Worm (Caenorhabditis elegans) whole organism, L4/young adult: ENCODE data around the gene T28F3.9.

Experiments used
- W03F9.2 ChIP-seq: fragments of 150-350 bp; optimal IDR thresholded peaks from 2 replicates; lab custom pipeline; 2014; ENCODE audit warnings: missing biosample characterization, missing genetic modification characterization
- dao-5 ChIP-seq: sonication (generic microtip); optimal IDR thresholded peaks from 2 replicates; lab custom pipeline; 2016; ENCODE audit warnings: missing genotype, missing genetic modification characterization, moderate library complexity, missing compliant biosample characterization
- him-1 ChIP-seq: sonication (generic microtip); optimal IDR thresholded peaks from 2 replicates; lab custom pipeline; 2016; ENCODE audit warnings: missing genotype, missing genetic modification reagents, missing genetic modification characterization, missing compliant biosample characterization

T28F3.9 gene

DNA sequence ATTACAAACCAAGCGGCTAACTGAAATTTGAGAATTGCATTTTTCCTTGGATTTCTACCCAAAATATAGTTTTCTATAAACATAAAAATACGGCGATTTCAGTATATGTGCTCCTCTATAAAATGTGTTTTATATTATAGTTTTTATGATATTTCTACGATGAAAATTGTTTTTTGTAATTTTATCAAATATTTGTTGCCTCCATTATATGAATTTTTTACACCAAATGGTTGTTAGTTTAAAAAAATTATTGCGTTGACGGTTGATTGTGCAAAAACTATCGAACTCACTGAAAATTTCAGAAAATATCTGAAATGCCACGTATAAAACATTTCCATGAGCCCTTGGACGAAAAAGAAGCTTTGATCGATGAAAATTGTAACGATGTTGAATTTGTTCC, at the start of gene T28F3.9:
T28F3.9 (plus strand) TSS at position 301 of the 400 bp plus-strand sequence.
- TF ChIP-seq dao-5 (no peak), W03F9.2 (tag; lab: Kevin White, UChicago) (no peak), him-1 (tag; lab: Kevin White, UChicago) (no peak)

DNA sequence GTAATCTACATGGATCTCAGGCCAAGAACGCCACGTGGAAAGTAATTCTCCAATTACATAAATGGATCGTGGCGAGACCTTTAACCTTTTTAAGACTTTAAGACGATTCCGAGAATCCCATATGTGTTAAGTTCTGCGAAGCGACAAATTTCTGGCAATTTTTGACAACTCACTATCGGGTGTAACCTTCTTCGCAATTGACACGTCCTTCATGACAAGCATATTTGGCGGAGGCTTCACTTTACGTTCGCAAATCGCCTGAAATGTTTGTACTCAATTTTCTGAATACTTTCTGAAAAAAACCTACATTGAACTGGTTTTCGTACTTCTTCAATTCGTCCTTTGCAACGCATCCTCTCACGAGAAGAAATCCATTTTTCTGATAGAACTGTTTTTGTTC, 49.5 kb upstream of the T28F3.9 start:
- TF ChIP-seq dao-5 = no peak
- TF ChIP-seq W03F9.2 (tag; lab: Kevin White, UChicago) = no peak
- no peak for TF ChIP-seq him-1 (tag; lab: Kevin White, UChicago)

DNA sequence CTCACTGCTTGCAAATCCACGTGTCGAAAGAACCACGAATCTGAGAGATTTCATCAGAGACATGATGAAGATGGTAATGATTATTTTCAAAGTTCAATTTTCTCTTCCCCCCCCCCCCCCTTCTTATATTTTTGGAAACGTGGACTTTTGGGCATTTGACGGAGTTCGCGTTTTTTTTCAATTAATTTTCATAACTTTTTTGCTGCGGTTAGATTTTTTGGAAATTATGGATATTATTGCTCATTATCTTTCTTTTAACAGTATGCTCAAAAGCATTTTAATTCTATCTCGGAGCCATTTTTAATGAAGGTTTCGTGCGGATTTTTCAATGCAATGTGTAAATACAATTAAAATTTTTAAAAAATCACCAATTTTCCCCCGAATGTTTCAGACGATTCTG, 49.0 kb upstream of the T28F3.9 start, which contains the start of gene phyh-1:
phyh-1 (minus strand) TSS at position 101 of the 400 bp plus-strand sequence.
- TF ChIP-seq him-1 (tag; lab: Kevin White, UChicago) = no peak
- no peak for TF ChIP-seq dao-5
- no peak for TF ChIP-seq W03F9.2 (tag; lab: Kevin White, UChicago)

DNA sequence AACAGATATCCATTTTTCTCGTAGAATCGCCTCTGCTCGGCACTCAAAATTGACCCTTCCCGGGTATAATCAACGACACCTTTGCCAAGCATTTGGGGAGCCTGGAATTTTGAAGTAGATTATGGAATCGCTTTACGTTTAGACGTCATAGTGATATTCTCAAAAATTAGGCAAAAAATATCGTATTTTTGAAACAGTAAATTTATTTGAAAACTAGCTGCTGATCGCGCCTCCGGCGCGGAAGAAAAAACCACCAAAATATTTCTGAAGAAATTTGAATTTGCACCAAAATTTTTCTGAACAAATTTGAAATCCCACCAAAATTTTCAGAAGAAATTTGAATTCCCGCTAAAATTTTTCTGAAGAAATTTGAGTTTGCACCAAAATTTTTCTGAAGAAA, 45.9 kb upstream of the T28F3.9 start, which contains the start of gene ZK550.6:
ZK550.6 (minus strand) TSS at position 101 of the 400 bp plus-strand sequence.
- TF ChIP-seq dao-5 = no peak
- no peak for TF ChIP-seq W03F9.2 (tag; lab: Kevin White, UChicago)
- no peak for TF ChIP-seq him-1 (tag; lab: Kevin White, UChicago)

ce11 chrIV:17263714-17264113, 44.6 kb upstream of the T28F3.9 start:
- TF ChIP-seq W03F9.2 (tag; lab: Kevin White, UChicago) = no peak
- TF ChIP-seq dao-5 = no peak
- no peak for TF ChIP-seq him-1 (tag; lab: Kevin White, UChicago)

DNA sequence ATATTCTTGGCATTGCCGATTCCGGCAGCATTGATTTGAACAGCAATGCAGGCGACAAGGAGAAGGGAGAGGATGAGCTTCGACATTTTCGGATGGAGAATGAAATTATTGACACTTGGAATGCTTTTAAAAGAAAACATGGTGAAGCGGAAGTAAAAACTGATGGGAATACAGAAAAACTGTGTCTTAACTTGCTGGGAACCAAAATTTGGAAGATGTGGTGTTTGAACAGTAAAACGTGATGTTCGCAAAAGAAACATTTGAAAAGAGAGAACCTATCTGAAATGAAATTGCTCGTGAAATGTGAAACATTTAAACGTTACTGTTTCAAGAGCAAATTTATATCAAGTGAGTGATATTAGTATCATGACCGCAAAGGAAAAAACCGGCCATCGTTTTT, 43.6 kb upstream of the T28F3.9 start, which contains the start of gene F26D10.13:
F26D10.13 (minus strand) TSS at position 101 of the 400 bp plus-strand sequence.
- TF ChIP-seq dao-5 = no peak
- no peak for TF ChIP-seq W03F9.2 (tag; lab: Kevin White, UChicago)
- no peak for TF ChIP-seq him-1 (tag; lab: Kevin White, UChicago)

DNA sequence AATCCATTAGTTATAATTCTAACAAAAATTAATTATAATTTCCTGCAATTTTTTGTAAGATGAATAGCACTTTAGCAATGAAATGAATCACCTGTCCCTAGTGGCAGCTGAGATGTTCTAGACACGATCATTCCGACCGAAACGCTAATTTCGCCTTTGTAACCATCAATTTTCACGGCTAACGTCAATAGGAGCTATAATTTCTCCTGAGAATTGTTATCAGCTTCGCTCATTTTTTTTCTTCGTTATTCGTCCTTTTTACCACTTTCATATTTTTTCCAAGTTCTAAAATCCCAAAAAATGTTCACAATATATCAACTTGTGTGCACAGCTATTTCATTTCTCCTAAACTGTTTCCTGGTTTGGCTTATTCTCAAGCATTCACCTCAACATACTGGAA, 43.0 kb upstream of the T28F3.9 start, which contains the start of gene str-187:
str-187 (plus strand) TSS at position 301 of the 400 bp plus-strand sequence.
- TF ChIP-seq W03F9.2 (tag; lab: Kevin White, UChicago) = no peak
- no peak for TF ChIP-seq dao-5
- TF ChIP-seq him-1 (tag; lab: Kevin White, UChicago) = no peak

ce11 chrIV:17265716-17266115, 42.6 kb upstream of the T28F3.9 start:
- no peak for TF ChIP-seq W03F9.2 (tag; lab: Kevin White, UChicago)
- TF ChIP-seq dao-5 = no peak
- TF ChIP-seq him-1 (tag; lab: Kevin White, UChicago) = no peak

- no peak for TF ChIP-seq him-1 (tag; lab: Kevin White, UChicago)
- no peak for TF ChIP-seq W03F9.2 (tag; lab: Kevin White, UChicago)
- TF ChIP-seq dao-5 = no peak
Measured at ce11 chrIV:17267304-17267891, 40.9 kb upstream of the T28F3.9 start.

DNA sequence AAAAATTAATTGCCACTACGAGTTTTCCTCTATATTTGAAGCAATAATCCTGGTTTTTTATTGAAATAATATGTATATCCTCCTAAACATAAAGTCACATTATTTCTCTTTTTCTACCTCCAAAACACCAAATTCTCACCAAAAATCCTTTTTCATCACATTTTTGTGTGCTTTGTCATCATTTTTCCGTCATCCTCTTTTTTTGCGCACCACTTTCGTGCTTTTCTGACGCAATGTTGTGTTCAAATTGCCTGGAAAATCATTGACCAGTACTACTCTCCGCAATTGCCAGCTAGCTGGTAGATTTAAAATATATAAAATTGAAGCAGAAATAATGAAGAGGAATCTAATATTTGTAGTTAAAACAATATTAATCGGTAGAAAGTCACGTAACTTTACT, 40.2 kb upstream of the T28F3.9 start:
- TF ChIP-seq him-1 (tag; lab: Kevin White, UChicago) (no peak), dao-5 (no peak), W03F9.2 (tag; lab: Kevin White, UChicago) (no peak)

DNA sequence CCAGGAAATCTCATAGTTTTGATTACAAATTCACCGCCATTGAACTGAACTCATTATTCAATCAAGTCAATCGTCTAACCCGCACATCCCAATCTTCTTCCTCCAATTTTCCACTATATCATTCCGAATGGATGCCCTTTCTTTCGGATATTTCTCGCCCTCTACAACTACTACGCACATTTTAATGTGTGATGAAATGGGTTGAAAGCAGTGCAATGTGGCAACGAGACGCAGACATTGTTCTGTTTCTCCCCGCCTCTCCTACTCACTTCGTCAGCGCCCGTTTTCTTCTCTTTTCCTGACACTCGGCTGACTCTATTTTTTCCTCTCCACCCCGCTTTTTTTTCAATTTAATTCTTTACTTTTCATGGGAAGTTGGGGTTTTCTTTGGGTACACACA, 39.7 kb upstream of the T28F3.9 start:
- TF ChIP-seq W03F9.2 (tag; lab: Kevin White, UChicago) (peak; percentile 12), dao-5 (no peak)

ce11 chrIV:17269042-17269441, 39.3 kb upstream of the T28F3.9 start, which contains the start of gene atgp-1:
atgp-1 (plus strand) TSS chrIV:17269342.
- TF ChIP-seq W03F9.2 (tag; lab: Kevin White, UChicago) (no peak), dao-5 (no peak), him-1 (tag; lab: Kevin White, UChicago) (no peak)

DNA sequence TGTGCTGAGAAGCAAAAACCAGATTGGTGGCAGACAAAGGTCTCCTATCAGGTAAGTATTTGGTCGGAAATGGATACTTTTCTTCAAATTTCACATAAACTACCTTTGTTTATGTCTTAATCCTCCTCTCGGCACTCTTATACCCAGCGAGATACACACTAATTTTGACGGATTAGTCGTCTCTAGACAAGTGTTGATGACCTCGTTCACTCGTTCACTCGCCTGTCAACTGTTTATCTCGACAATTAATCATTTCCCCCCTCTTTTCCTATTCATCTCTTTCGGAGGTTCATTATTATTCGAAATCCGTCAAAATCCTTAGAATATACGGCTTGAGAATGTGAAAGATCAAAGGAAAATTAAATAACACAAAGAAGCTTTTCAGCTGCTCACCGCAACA, 38.6 kb upstream of the T28F3.9 start:
- TF ChIP-seq dao-5 = no peak
- TF ChIP-seq W03F9.2 (tag; lab: Kevin White, UChicago) = no peak
- no peak for TF ChIP-seq him-1 (tag; lab: Kevin White, UChicago)

- TF ChIP-seq W03F9.2 (tag; lab: Kevin White, UChicago) = no peak
- TF ChIP-seq him-1 (tag; lab: Kevin White, UChicago) = no peak
- no peak for TF ChIP-seq dao-5
Measured at ce11 chrIV:17273602-17274110, 34.7 kb upstream of the T28F3.9 start, which contains the start of gene gln-5. gln-5 (minus strand) TSS chrIV:17273652.
